Fruit fly (Drosophila melanogaster): ENCODE data around the gene RhoGAP92B.
A peak's percentile ranks its signal among the peaks of the same experiment; 100 is the strongest.

The RhoGAP92B gene

DNA sequence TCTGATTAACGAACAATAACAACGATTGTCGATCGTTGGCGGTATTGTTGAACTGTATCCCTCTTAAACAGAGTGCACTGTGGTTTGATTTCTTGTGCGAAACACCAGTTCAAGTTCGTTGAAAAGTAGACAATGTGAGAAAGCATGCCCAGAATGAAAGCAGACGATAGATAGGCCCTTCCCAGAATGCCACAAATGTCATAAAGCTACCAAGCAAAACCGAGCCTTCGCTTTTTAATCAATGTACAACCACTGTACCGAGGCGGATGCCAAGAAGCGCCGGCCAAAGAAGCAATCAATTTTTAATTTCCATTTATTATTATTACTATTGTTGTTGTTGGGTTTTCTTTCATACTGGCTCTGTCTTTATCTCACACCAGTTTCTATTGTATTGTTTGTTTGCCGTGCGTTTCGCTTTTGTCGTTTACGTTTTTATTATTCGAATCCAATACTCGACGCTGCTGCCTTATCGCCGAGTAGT lies 3.9 kb downstream of the RhoGAP92B start (continued):
- peak; percentile 53 for TF ChIP-seq Side (GFP tag; optimal IDR thresholded peaks at IDR 0.05)
- peak; percentile 38 for TF ChIP-seq Nf-YB (GFP tag; optimal IDR thresholded peaks at IDR 0.05)
- TF ChIP-seq Ada2b (GFP tag; IDR thresholded peaks at IDR 0.05) = peak; percentile 90
- TF ChIP-seq Bgb (GFP tag; IDR thresholded peaks at IDR 0.05; ENCODE audit: partially characterized antibody) = peak; percentile 50
- peak; percentile 83 for TF ChIP-seq chn (GFP tag; optimal IDR thresholded peaks at IDR 0.05)
- TF ChIP-seq eve (GFP tag; optimal IDR thresholded peaks at IDR 0.05) = no peak
- no peak for TF ChIP-seq D (optimal IDR thresholded peaks at IDR 0.05)
- peak; percentile 67 for TF ChIP-seq D (GFP tag; optimal IDR thresholded peaks at IDR 0.05)
- TF ChIP-seq amos (GFP tag; IDR thresholded peaks at IDR 0.05; ENCODE audit: partially characterized antibody) = no peak
- TF ChIP-seq lilli (GFP tag; optimal IDR thresholded peaks at IDR 0.05) = peak; percentile 91
- TF ChIP-seq slbo (GFP tag; IDR thresholded peaks at IDR 0.05) = peak; percentile 93
- TF ChIP-seq lbe (GFP tag; optimal IDR thresholded peaks at IDR 0.05) = peak; percentile 42
- TF ChIP-seq ATbp (GFP tag; optimal IDR thresholded peaks at IDR 0.05) = peak; percentile 82
- peak; percentile 90 for TF ChIP-seq Gug (GFP tag; IDR thresholded peaks at IDR 0.05)
- peak; percentile 91 for TF ChIP-seq H2.0 (GFP tag; IDR thresholded peaks at IDR 0.05)
- peak; percentile 70 for TF ChIP-seq salm (tag; optimal IDR thresholded peaks at IDR 0.05)
- TF ChIP-seq grn (GFP tag; optimal IDR thresholded peaks at IDR 0.05) = no peak
- peak; percentile 68 for TF ChIP-seq CG2875 (GFP tag; optimal IDR thresholded peaks at IDR 0.05)
- TF ChIP-seq Meics (GFP tag; optimal IDR thresholded peaks at IDR 0.05) = peak; percentile 85
- TF ChIP-seq fd96Cb (tag; optimal IDR thresholded peaks at IDR 0.05) = peak; percentile 78
- TF ChIP-seq CG10366 (GFP tag; IDR thresholded peaks at IDR 0.05) = peak; percentile 92
- TF ChIP-seq insv (GFP tag; optimal IDR thresholded peaks at IDR 0.05) = no peak
- peak; percentile 91 for TF ChIP-seq Ptx1 (GFP tag; IDR thresholded peaks at IDR 0.05)
- TF ChIP-seq Usf (GFP tag; optimal IDR thresholded peaks at IDR 0.05) = peak; percentile 35
- TF ChIP-seq Neu2 (GFP tag; optimal IDR thresholded peaks at IDR 0.05; ENCODE audit: borderline replicate concordance) = no peak
- TF ChIP-seq CG12391 (tag; optimal IDR thresholded peaks at IDR 0.05) = peak; percentile 80
- TF ChIP-seq pzg (GFP tag; optimal IDR thresholded peaks at IDR 0.05) = no peak
- TF ChIP-seq crc (GFP tag; optimal IDR thresholded peaks at IDR 0.05) = peak; percentile 64
- TF ChIP-seq Spps (tag; optimal IDR thresholded peaks at IDR 0.05) = peak; percentile 36
- peak; percentile 3 for TF ChIP-seq CG4328 (GFP tag; optimal IDR thresholded peaks at IDR 0.05)
- peak; percentile 64 for TF ChIP-seq pum (GFP tag; optimal IDR thresholded peaks at IDR 0.05)
- TF ChIP-seq NC2β (GFP tag; optimal IDR thresholded peaks at IDR 0.05) = peak; percentile 61
- TF ChIP-seq CG10431 (GFP tag; optimal IDR thresholded peaks at IDR 0.05) = no peak
- TF ChIP-seq vfl (GFP tag; optimal IDR thresholded peaks at IDR 0.05) = peak; percentile 82
- TF ChIP-seq exex (tag; optimal IDR thresholded peaks at IDR 0.05) = peak; percentile 87
- TF ChIP-seq ato (GFP tag; IDR thresholded peaks at IDR 0.05; ENCODE audit: partially characterized antibody) = no peak
- peak; percentile 80 for TF ChIP-seq sug (tag; optimal IDR thresholded peaks at IDR 0.05)
- TF ChIP-seq caup (GFP tag; optimal IDR thresholded peaks at IDR 0.05; ENCODE audit: severe bottlenecking) = peak; percentile 74
- peak; percentile 78 for TF ChIP-seq Optix (GFP tag; IDR thresholded peaks at IDR 0.05)
- no peak for TF ChIP-seq pita (GFP tag; optimal IDR thresholded peaks at IDR 0.05)
- TF ChIP-seq prd (optimal IDR thresholded peaks at IDR 0.05) = no peak
- peak; percentile 90 for TF ChIP-seq prd (GFP tag; IDR thresholded peaks at IDR 0.05)
- peak; percentile 86 for TF ChIP-seq PHDP (tag; optimal IDR thresholded peaks at IDR 0.05)
- TF ChIP-seq dmrt99B (tag; optimal IDR thresholded peaks at IDR 0.05) = peak; percentile 89
- TF ChIP-seq CG4707 (GFP tag; optimal IDR thresholded peaks at IDR 0.05) = peak; percentile 74
- peak; percentile 76 for TF ChIP-seq Sox100B (GFP tag; optimal IDR thresholded peaks at IDR 0.05)
- TF ChIP-seq sna (GFP tag; IDR thresholded peaks at IDR 0.05; ENCODE audit: partially characterized antibody) = no peak
- TF ChIP-seq CG1529 (GFP tag; optimal IDR thresholded peaks at IDR 0.05) = peak; percentile 75
- TF ChIP-seq CG6813 (GFP tag; optimal IDR thresholded peaks at IDR 0.05) = peak; percentile 83
- peak; percentile 56 for TF ChIP-seq gcm2 (GFP tag; optimal IDR thresholded peaks at IDR 0.05)

Data from whole organism, embryonic.